Fruit fly (Drosophila melanogaster) whole organism, embryonic: Measurements from ENCODE around the gene Sfp26Ad.

Source experiments
- Adf1 ChIP-seq: fragments of 200-800 bp; sonication (Bioruptor generic); IDR thresholded peaks from 2 replicates; pipeline ENCODE4 v1.3.6; 2022; ENCODE audit warnings: missing biosample characterization, missing genetic modification characterization
- Aef1 ChIP-seq: fragments of 200-800 bp; sonication (Bioruptor generic); IDR thresholded peaks from 3 replicates; pipeline ENCODE4 v1.3.6; 2022; ENCODE audit warnings: missing biosample characterization, missing genetic modification characterization
- Awh ChIP-seq: fragments of 200-800 bp; sonication (Bioruptor generic); IDR thresholded peaks from 2 replicates; pipeline ENCODE4, ENCODE4 v1.3.6; 2022; ENCODE audit warnings: missing biosample characterization, missing genetic modification characterization
- CG10267 ChIP-seq: fragments of 200-800 bp; sonication (Bioruptor generic); optimal IDR thresholded peaks from 2 replicates; lab custom pipeline; 2018; ENCODE audit warnings: missing biosample characterization, mild to moderate bottlenecking, missing genetic modification characterization, moderate library complexity
- CG10462 ChIP-seq: fragments of 200-800 bp; sonication (Bioruptor generic); optimal IDR thresholded peaks from 2 replicates; lab custom pipeline; 2016; ENCODE audit warnings: missing biosample characterization, missing genetic modification characterization
- CG11085 ChIP-seq: fragments of 200-800 bp; sonication (Bioruptor generic); IDR thresholded peaks from 2 replicates; pipeline ENCODE4 v1.3.6; 2022; ENCODE audit warnings: missing biosample characterization, missing genetic modification characterization
- CG11723 ChIP-seq: fragments of 200-800 bp; sonication (Bioruptor generic); optimal IDR thresholded peaks from 2 replicates; lab custom pipeline; 2017; ENCODE audit warnings: missing biosample characterization, mild to moderate bottlenecking, missing genetic modification characterization
- CG14710 ChIP-seq: fragments of 200-800 bp; sonication (Bioruptor generic); optimal IDR thresholded peaks from 3 replicates; lab custom pipeline; 2019; ENCODE audit warnings: missing biosample characterization, mild to moderate bottlenecking, missing genetic modification characterization, moderate library complexity
- CG2875 ChIP-seq: fragments of 200-800 bp; sonication (Bioruptor generic); optimal IDR thresholded peaks from 2 replicates; lab custom pipeline; 2017; ENCODE audit warnings: missing biosample characterization, mild to moderate bottlenecking, missing genetic modification characterization, missing genetic modification reagents
- CG34224 ChIP-seq: fragments of 200-800 bp; sonication (Bioruptor generic); IDR thresholded peaks from 3 replicates; pipeline ENCODE4 v1.3.6; 2022; ENCODE audit warnings: missing biosample characterization, missing genetic modification characterization; ENCODE audit not compliant: partially characterized antibody
- CG34422 ChIP-seq: fragments of 200-800 bp; sonication (Bioruptor generic); IDR thresholded peaks from 3 replicates; pipeline ENCODE4 v1.3.6; 2022; ENCODE audit warnings: missing biosample characterization, missing genetic modification characterization
- CG4404 ChIP-seq: fragments of 200-800 bp; sonication (Bioruptor generic); IDR thresholded peaks from 2 replicates; pipeline ENCODE4 v1.3.6; 2022; ENCODE audit warnings: missing biosample characterization, missing genetic modification characterization
- CG6175 ChIP-seq: fragments of 200-800 bp; sonication (Bioruptor generic); IDR thresholded peaks from 3 replicates; pipeline ENCODE4 v1.3.6; 2022; ENCODE audit warnings: missing biosample characterization, missing genetic modification characterization
- CG6254 ChIP-seq: fragments of 200-800 bp; sonication (Bioruptor generic); optimal IDR thresholded peaks from 3 replicates; lab custom pipeline; 2017; ENCODE audit warnings: mild to moderate bottlenecking, missing biosample characterization, missing genetic modification reagents, missing genetic modification characterization
- CG6689 ChIP-seq: fragments of 200-800 bp; sonication (Bioruptor generic); IDR thresholded peaks from 2 replicates; pipeline ENCODE4 v1.3.6; 2022; ENCODE audit warnings: missing biosample characterization, missing genetic modification characterization
- CG6813 ChIP-seq: fragments of 200-800 bp; sonication (Bioruptor generic); optimal IDR thresholded peaks from 2 replicates; lab custom pipeline; 2017; ENCODE audit warnings: missing biosample characterization, missing genetic modification characterization, mild to moderate bottlenecking, moderate library complexity, missing genetic modification reagents
- CG7839 ChIP-seq: fragments of 200-800 bp; sonication (Bioruptor generic); optimal IDR thresholded peaks from 3 replicates; lab custom pipeline; 2018; ENCODE audit warnings: missing biosample characterization, mild to moderate bottlenecking, missing genetic modification characterization, moderate library complexity
- CG8478 ChIP-seq: fragments of >200 bp; optimal IDR thresholded peaks from 2 replicates; lab custom pipeline; 2018
- CrebB ChIP-seq: fragments of 200-800 bp; sonication (Bioruptor generic); optimal IDR thresholded peaks from 3 replicates; lab custom pipeline; 2018; ENCODE audit warnings: missing biosample characterization, mild to moderate bottlenecking, missing genetic modification characterization
- E2f2 ChIP-seq: fragments of 200-800 bp; sonication (Bioruptor generic); IDR thresholded peaks from 2 replicates; pipeline ENCODE4 v1.3.6; 2022; ENCODE audit warnings: missing biosample characterization, missing genetic modification characterization
- Gug ChIP-seq: fragments of 200-800 bp; sonication (Bioruptor generic); IDR thresholded peaks from 4 replicates; pipeline ENCODE4 v1.3.6; 2022; ENCODE audit warnings: missing biosample characterization, missing genetic modification characterization
- Hr3 ChIP-seq: fragments of 200-800 bp; sonication (Bioruptor generic); optimal IDR thresholded peaks from 3 replicates; lab custom pipeline; 2016; ENCODE audit warnings: missing biosample characterization, missing genetic modification characterization
- Mes4 ChIP-seq: fragments of 200-800 bp; sonication (Bioruptor generic); optimal IDR thresholded peaks from 2 replicates; lab custom pipeline; 2016; ENCODE audit warnings: missing biosample characterization, missing genetic modification characterization
- NFAT ChIP-seq: fragments of 200-800 bp; sonication (Bioruptor generic); IDR thresholded peaks from 2 replicates; pipeline ENCODE4 v1.3.6; 2022; ENCODE audit warnings: missing biosample characterization, missing genetic modification characterization
- Optix ChIP-seq: fragments of 200-800 bp; sonication (Bioruptor generic); IDR thresholded peaks from 3 replicates; pipeline ENCODE4 v1.3.6; 2022; ENCODE audit warnings: missing biosample characterization, missing genetic modification characterization
- Ssrp ChIP-seq: fragments of 200-800 bp; sonication (Bioruptor generic); optimal IDR thresholded peaks from 2 replicates; lab custom pipeline; 2018; ENCODE audit warnings: missing biosample characterization, mild to moderate bottlenecking, missing genetic modification characterization, moderate library complexity
- Tbp ChIP-seq: fragments of >200 bp; optimal IDR thresholded peaks from 2 replicates; lab custom pipeline; 2018; ENCODE audit warnings: missing biosample characterization, missing genetic modification characterization
- ab ChIP-seq: fragments of 200-800 bp; sonication (Bioruptor generic); optimal IDR thresholded peaks from 2 replicates; lab custom pipeline; 2016; ENCODE audit warnings: missing biosample characterization, missing genetic modification characterization
- ac ChIP-seq: fragments of 200-800 bp; sonication (Bioruptor generic); optimal IDR thresholded peaks from 3 replicates; lab custom pipeline; 2017; ENCODE audit warnings: missing biosample characterization, mild to moderate bottlenecking, missing genetic modification characterization
- bowl ChIP-seq: fragments of 200-800 bp; sonication (Bioruptor generic); IDR thresholded peaks from 2 replicates; pipeline ENCODE4 v1.3.6; 2022; ENCODE audit warnings: missing biosample characterization, missing genetic modification characterization
- chm ChIP-seq: fragments of 200-800 bp; sonication (Bioruptor generic); IDR thresholded peaks from 2 replicates; pipeline ENCODE4 v1.3.6; 2022; ENCODE audit warnings: missing biosample characterization, missing genetic modification characterization
- ci ChIP-seq: fragments of 200-800 bp; sonication (Bioruptor generic); IDR thresholded peaks from 3 replicates; pipeline ENCODE4 v1.3.6; 2022; ENCODE audit warnings: missing biosample characterization, missing genetic modification characterization
- croc ChIP-seq: fragments of 200-800 bp; sonication (Bioruptor generic); conservative IDR thresholded peaks from 3 replicates; pipeline ENCODE4 v1.3.6; 2022; ENCODE audit warnings: missing biosample characterization, missing genetic modification characterization
- crol ChIP-seq: fragments of 200-800 bp; sonication (Bioruptor generic); IDR thresholded peaks from 2 replicates; pipeline ENCODE4 v1.3.6; 2022; ENCODE audit warnings: missing biosample characterization, missing genetic modification characterization
- dimm ChIP-seq: fragments of 200-800 bp; sonication (Bioruptor generic); IDR thresholded peaks from 2 replicates; pipeline ENCODE4 v1.3.6; 2022; ENCODE audit warnings: missing biosample characterization, missing genetic modification characterization
- disco-r ChIP-seq: fragments of 200-800 bp; sonication (Bioruptor generic); optimal IDR thresholded peaks from 2 replicates; lab custom pipeline; 2016; ENCODE audit warnings: missing biosample characterization, missing genetic modification characterization
- esg ChIP-seq: fragments of 200-800 bp; sonication (Bioruptor generic); conservative IDR thresholded peaks from 2 replicates; pipeline ENCODE4 v1.3.6; 2022; ENCODE audit warnings: missing biosample characterization, missing genetic modification characterization
- ftz-f1 ChIP-seq: fragments of 200-800 bp; sonication (Bioruptor generic); optimal IDR thresholded peaks from 2 replicates; lab custom pipeline; 2016; ENCODE audit warnings: missing biosample characterization, missing genetic modification characterization
- ken ChIP-seq: fragments of 200-800 bp; sonication (Bioruptor generic); IDR thresholded peaks from 3 replicates; pipeline ENCODE4 v1.3.6; 2022; ENCODE audit warnings: missing biosample characterization, missing genetic modification characterization
- org-1 ChIP-seq: fragments of 200-800 bp; sonication (Bioruptor generic); optimal IDR thresholded peaks from 2 replicates; lab custom pipeline; 2017; ENCODE audit warnings: missing biosample characterization, missing genetic modification characterization
- pb ChIP-seq: fragments of 200-800 bp; sonication (Bioruptor generic); optimal IDR thresholded peaks from 3 replicates; lab custom pipeline; 2016; ENCODE audit warnings: missing biosample characterization, missing genetic modification characterization
- pzg ChIP-seq: fragments of 200-800 bp; sonication (Bioruptor generic); optimal IDR thresholded peaks from 3 replicates; lab custom pipeline; 2018; ENCODE audit warnings: missing biosample characterization, mild to moderate bottlenecking, missing genetic modification characterization, moderate library complexity
- salm ChIP-seq: fragments of 200-800 bp; sonication (Bioruptor generic); optimal IDR thresholded peaks from 2 replicates; lab custom pipeline; 2018; ENCODE audit warnings: missing biosample characterization, mild to moderate bottlenecking, missing genetic modification characterization
- shn ChIP-seq: fragments of 200-800 bp; sonication (Bioruptor generic); optimal IDR thresholded peaks from 3 replicates; lab custom pipeline; 2016; ENCODE audit warnings: missing biosample characterization, missing genetic modification characterization
- sr ChIP-seq: fragments of 200-800 bp; sonication (Bioruptor generic); IDR thresholded peaks from 3 replicates; pipeline ENCODE4 v1.3.6; 2022; ENCODE audit warnings: missing biosample characterization, missing genetic modification characterization
- stc ChIP-seq: fragments of 200-800 bp; sonication (Bioruptor generic); IDR thresholded peaks from 2 replicates; pipeline ENCODE4 v1.3.6; 2022; ENCODE audit warnings: missing biosample characterization, missing genetic modification characterization
- tap ChIP-seq: fragments of 200-800 bp; optimal IDR thresholded peaks from 3 replicates; lab custom pipeline; 2019; ENCODE audit warnings: missing biosample characterization, mild to moderate bottlenecking, missing genetic modification characterization, moderate library complexity
- trem ChIP-seq: fragments of 200-800 bp; optimal IDR thresholded peaks from 3 replicates; lab custom pipeline; 2019; ENCODE audit warnings: missing biosample characterization, mild to moderate bottlenecking, missing genetic modification characterization, moderate library complexity
- trh ChIP-seq: fragments of 200-800 bp; sonication (Bioruptor generic); optimal IDR thresholded peaks from 2 replicates; lab custom pipeline; 2016; ENCODE audit warnings: missing biosample characterization, missing genetic modification characterization
- ttk ChIP-seq: fragments of 200-800 bp; sonication (Bioruptor generic); IDR thresholded peaks from 2 replicates; pipeline ENCODE4 v2.1.2; 2022; ENCODE audit warnings: missing biosample characterization, missing genetic modification characterization
- unc-4 ChIP-seq: fragments of 200-800 bp; sonication (Bioruptor generic); IDR thresholded peaks from 2 replicates; pipeline ENCODE4 v1.3.6; 2022; ENCODE audit warnings: missing biosample characterization, missing genetic modification characterization; ENCODE audit not compliant: partially characterized antibody
- unpg ChIP-seq: fragments of 200-800 bp; sonication (Bioruptor generic); optimal IDR thresholded peaks from 3 replicates; lab custom pipeline; 2018; ENCODE audit warnings: missing biosample characterization, mild to moderate bottlenecking, missing genetic modification characterization, moderate library complexity
- zen2 ChIP-seq: fragments of 200-800 bp; sonication (Bioruptor generic); IDR thresholded peaks from 3 replicates; pipeline ENCODE4 v1.3.6; 2022; ENCODE audit warnings: missing biosample characterization, missing genetic modification characterization; ENCODE audit not compliant: partially characterized antibody

Sfp26Ad gene

dm6 chr2L:5972588-5973236 lies 29.6 kb upstream of the Sfp26Ad start (continued):
- TF ChIP-seq CG2875 (GFP tag; lab: Kevin White, UChicago) = no peak
- no peak for TF ChIP-seq CG34224 (GFP tag; lab: Robert Waterston, UW)
- TF ChIP-seq CG4404 (GFP tag; lab: Robert Waterston, UW) = no peak
- no peak for TF ChIP-seq chm (GFP tag; lab: Robert Waterston, UW)
- no peak for TF ChIP-seq esg (GFP tag; lab: Robert Waterston, UW)
- no peak for TF ChIP-seq stc
- TF ChIP-seq CG10462 = no peak
- no peak for TF ChIP-seq zen2 (GFP tag; lab: Robert Waterston, UW)
- TF ChIP-seq Mes4 = no peak
- TF ChIP-seq Ssrp = no peak
- TF ChIP-seq disco-r (GFP tag; lab: Kevin White, UChicago) = no peak
- no peak for TF ChIP-seq CG10267 (tag; lab: Kevin White, UChicago)
- no peak for TF ChIP-seq Hr3 (GFP tag; lab: Kevin White, UChicago)
- no peak for TF ChIP-seq CG11085 (GFP tag; lab: Robert Waterston, UW)
- TF ChIP-seq ci = 0 out of 3 replicates have a peak, but pooled peaks have one; percentile 18
- TF ChIP-seq Awh (GFP tag; lab: Robert Waterston, UW) = no peak
- TF ChIP-seq Aef1 (GFP tag; lab: Robert Waterston, UW) = no peak
- no peak for TF ChIP-seq org-1 (GFP tag; lab: Kevin White, UChicago)
- no peak for TF ChIP-seq NFAT (GFP tag; lab: Robert Waterston, UW)
- TF ChIP-seq CG6254 (GFP tag; lab: Kevin White, UChicago) = no peak
- no peak for TF ChIP-seq unpg (GFP tag; lab: Kevin White, UChicago)
- no peak for TF ChIP-seq ttk
- no peak for TF ChIP-seq Gug (GFP tag; lab: Robert Waterston, UW)
- TF ChIP-seq crol = peak; percentile 69; the same call in 1 of the 2 replicates
- no peak for TF ChIP-seq CG6689 (GFP tag; lab: Robert Waterston, UW)
- no peak for TF ChIP-seq ken (GFP tag; lab: Robert Waterston, UW)
- TF ChIP-seq bowl = no peak

dm6 chr2L:5972005-5972404 lies 28.9 kb upstream of the Sfp26Ad start:
- TF ChIP-seq E2f2 (GFP tag; lab: Robert Waterston, UW) (peak; percentile 36; the same call in 1 of the 2 replicates), CG14710 (tag; lab: Kevin White, UChicago) (no peak), salm (no peak), ab (GFP tag; lab: Kevin White, UChicago) (no peak), Optix (GFP tag; lab: Robert Waterston, UW) (no peak), ftz-f1 (GFP tag; lab: Kevin White, UChicago) (no peak), ac (GFP tag; lab: Kevin White, UChicago) (no peak), CG34422 (GFP tag; lab: Robert Waterston, UW) (no peak), shn (no peak), CG8478 (no peak), Tbp (GFP tag; lab: Kevin White, UChicago) (no peak), CG6813 (GFP tag; lab: Kevin White, UChicago) (no peak), dimm (GFP tag; lab: Robert Waterston, UW) (no peak), CG11723 (no peak), Adf1 (GFP tag; lab: Robert Waterston, UW) (no peak), CrebB (tag; lab: Kevin White, UChicago) (no peak), sr (GFP tag; lab: Robert Waterston, UW) (no peak), Hr3 (GFP tag; lab: Kevin White, UChicago) (no peak), trh (GFP tag; lab: Kevin White, UChicago) (no peak), tap (tag; lab: Kevin White, UChicago) (no peak), pzg (GFP tag; lab: Kevin White, UChicago) (no peak), CG6175 (GFP tag; lab: Robert Waterston, UW) (no peak), CG7839 (tag; lab: Kevin White, UChicago) (peak; percentile 43), croc (GFP tag; lab: Robert Waterston, UW) (no peak), unc-4 (GFP tag; lab: Robert Waterston, UW) (no peak), trem (no peak), pb (no peak)
